Fruit fly (Drosophila melanogaster) whole organism, embryonic: ENCODE measurements around the gene CG8312.

ENCODE experiments used
- CG10267 ChIP-seq: fragments of 200-800 bp; sonication (Bioruptor generic); optimal IDR thresholded peaks from 2 replicates; lab custom pipeline; 2018; ENCODE audit warnings: missing biosample characterization, mild to moderate bottlenecking, missing genetic modification characterization, moderate library complexity
- CG10321 ChIP-seq: fragments of 200-800 bp; sonication (Bioruptor generic); IDR thresholded peaks from 2 replicates; pipeline ENCODE4 v1.3.6; 2022; ENCODE audit warnings: missing biosample characterization, missing genetic modification characterization
- CG10654 ChIP-seq: fragments of 200-800 bp; sonication (Bioruptor generic); optimal IDR thresholded peaks from 2 replicates; lab custom pipeline; 2016; ENCODE audit warnings: missing biosample characterization, missing genetic modification characterization
- CG11085 ChIP-seq: fragments of 200-800 bp; sonication (Bioruptor generic); IDR thresholded peaks from 2 replicates; pipeline ENCODE4 v1.3.6; 2022; ENCODE audit warnings: missing biosample characterization, missing genetic modification characterization
- CG11560 ChIP-seq: fragments of 200-800 bp; sonication (Bioruptor generic); IDR thresholded peaks from 3 replicates; pipeline ENCODE4 v1.3.6; 2022; ENCODE audit warnings: missing biosample characterization, missing genetic modification characterization
- CG13123 ChIP-seq: fragments of 200-800 bp; sonication (Bioruptor generic); optimal IDR thresholded peaks from 2 replicates; lab custom pipeline; 2016; ENCODE audit warnings: missing biosample characterization, missing genetic modification characterization
- CG1647 ChIP-seq: fragments of 200-800 bp; sonication (Bioruptor generic); optimal IDR thresholded peaks from 3 replicates; lab custom pipeline; 2016; ENCODE audit warnings: missing biosample characterization, missing genetic modification characterization
- CG16779 ChIP-seq: fragments of 200-800 bp; sonication (Bioruptor generic); IDR thresholded peaks from 2 replicates; pipeline ENCODE4 v1.3.6; 2022; ENCODE audit warnings: missing biosample characterization, missing genetic modification characterization
- CG18262 ChIP-seq: fragments of 200-800 bp; optimal IDR thresholded peaks from 3 replicates; lab custom pipeline; 2019; ENCODE audit warnings: missing biosample characterization, mild to moderate bottlenecking, missing genetic modification characterization, moderate library complexity
- CG18619 ChIP-seq: fragments of 200-800 bp; sonication (Bioruptor generic); optimal IDR thresholded peaks from 3 replicates; lab custom pipeline; 2017; ENCODE audit warnings: missing biosample characterization, mild to moderate bottlenecking, missing genetic modification characterization
- CG2116 ChIP-seq: fragments of 200-800 bp; sonication (Bioruptor generic); optimal IDR thresholded peaks from 3 replicates; lab custom pipeline; 2018; ENCODE audit warnings: missing biosample characterization, mild to moderate bottlenecking, missing genetic modification characterization
- CG31441 ChIP-seq: fragments of 200-800 bp; sonication (Bioruptor generic); IDR thresholded peaks from 2 replicates; pipeline ENCODE4 v1.3.6; 2022; ENCODE audit warnings: missing biosample characterization, missing genetic modification characterization
- CG33213 ChIP-seq: fragments of 200-800 bp; sonication (Bioruptor generic); optimal IDR thresholded peaks from 3 replicates; lab custom pipeline; 2016; ENCODE audit warnings: missing biosample characterization, missing genetic modification characterization
- CG3995 ChIP-seq: fragments of 200-800 bp; sonication (Bioruptor generic); optimal IDR thresholded peaks from 3 replicates; lab custom pipeline; 2016; ENCODE audit warnings: missing biosample characterization, missing genetic modification characterization
- CG4424 ChIP-seq: fragments of 200-800 bp; sonication (Bioruptor generic); optimal IDR thresholded peaks from 3 replicates; lab custom pipeline; 2016; ENCODE audit warnings: missing biosample characterization, missing genetic modification characterization
- CG8290 ChIP-seq, 3 experiments: fragments of 200-800 bp; sonication (Bioruptor generic); optimal IDR thresholded peaks; 2 replicates each; lab custom pipeline; 2016 to 2019; ENCODE audit warnings: missing biosample characterization in 3 of 3, missing genetic modification characterization in 3 of 3, mild to moderate bottlenecking in 2 of 3, moderate library complexity in 1 of 3
- CG8359 ChIP-seq: fragments of 200-800 bp; sonication (Bioruptor generic); optimal IDR thresholded peaks from 2 replicates; lab custom pipeline; 2017; ENCODE audit warnings: missing biosample characterization, mild to moderate bottlenecking, missing genetic modification characterization, borderline replicate concordance
- CG9609 ChIP-seq: fragments of 200-800 bp; sonication (Bioruptor generic); optimal IDR thresholded peaks from 3 replicates; lab custom pipeline; 2016; ENCODE audit warnings: missing biosample characterization, missing genetic modification characterization
- CTCF ChIP-seq: fragments of 200-800 bp; sonication (Bioruptor generic); optimal IDR thresholded peaks from 2 replicates; lab custom pipeline; 2017; ENCODE audit warnings: missing biosample characterization, mild to moderate bottlenecking, missing genetic modification characterization, moderate library complexity
- CkIIα-i1 ChIP-seq: fragments of 200-800 bp; sonication (Bioruptor generic); IDR thresholded peaks from 2 replicates; pipeline ENCODE4 v1.3.6; 2022; ENCODE audit warnings: missing biosample characterization, missing genetic modification characterization
- CoRest ChIP-seq: fragments of 200-800 bp; sonication (Bioruptor generic); optimal IDR thresholded peaks from 3 replicates; lab custom pipeline; 2018; ENCODE audit warnings: missing biosample characterization, mild to moderate bottlenecking, missing genetic modification characterization, moderate library complexity
- Deaf1 ChIP-seq: fragments of 200-800 bp; optimal IDR thresholded peaks from 3 replicates; lab custom pipeline; 2019; ENCODE audit warnings: missing biosample characterization, mild to moderate bottlenecking, missing genetic modification characterization, moderate library complexity
- Dek ChIP-seq: fragments of 200-800 bp; sonication (Bioruptor generic); optimal IDR thresholded peaks from 3 replicates; lab custom pipeline; 2019; ENCODE audit warnings: missing biosample characterization, mild to moderate bottlenecking, missing genetic modification characterization, moderate library complexity
- Dp ChIP-seq: fragments of 200-800 bp; sonication (Bioruptor generic); optimal IDR thresholded peaks from 2 replicates; lab custom pipeline; 2018; ENCODE audit warnings: missing biosample characterization, mild to moderate bottlenecking, missing genetic modification characterization, moderate library complexity
- GATAe ChIP-seq: fragments of 200-800 bp; sonication (Bioruptor generic); conservative IDR thresholded peaks from 2 replicates; pipeline ENCODE4 v1.3.6; 2022; ENCODE audit warnings: missing biosample characterization, missing genetic modification characterization
- Gsc ChIP-seq: fragments of 200-800 bp; sonication (Bioruptor generic); IDR thresholded peaks from 2 replicates; pipeline ENCODE4 v1.3.6; 2022; ENCODE audit warnings: missing biosample characterization, missing genetic modification characterization
- H2.0 ChIP-seq: fragments of 200-800 bp; sonication (Bioruptor generic); IDR thresholded peaks from 2 replicates; pipeline ENCODE4 v1.3.6; 2022; ENCODE audit warnings: missing biosample characterization, missing genetic modification characterization
- Hand ChIP-seq: fragments of 200-800 bp; sonication (Bioruptor generic); optimal IDR thresholded peaks from 2 replicates; lab custom pipeline; 2017; ENCODE audit warnings: mild to moderate bottlenecking, missing biosample characterization, missing genetic modification reagents, missing genetic modification characterization
- Hr39 ChIP-seq: fragments of >200 bp; optimal IDR thresholded peaks from 2 replicates; lab custom pipeline; 2017
- Lim3 ChIP-seq: fragments of 200-800 bp; sonication (Bioruptor generic); IDR thresholded peaks from 2 replicates; pipeline ENCODE4 v1.3.6; 2022; ENCODE audit warnings: missing biosample characterization, missing genetic modification characterization
- Meics ChIP-seq: fragments of 200-800 bp; sonication (Bioruptor generic); optimal IDR thresholded peaks from 2 replicates; lab custom pipeline; 2017; ENCODE audit warnings: missing biosample characterization, mild to moderate bottlenecking, missing genetic modification characterization
- Myb ChIP-seq: fragments of 200-800 bp; sonication (Bioruptor generic); optimal IDR thresholded peaks from 2 replicates; lab custom pipeline; 2016; ENCODE audit warnings: missing biosample characterization, missing genetic modification characterization
- NC2β ChIP-seq: fragments of 200-800 bp; sonication (Bioruptor generic); optimal IDR thresholded peaks from 2 replicates; lab custom pipeline; 2016; ENCODE audit warnings: missing biosample characterization, missing genetic modification characterization
- Oli ChIP-seq: fragments of 200-800 bp; sonication (Bioruptor generic); optimal IDR thresholded peaks from 2 replicates; lab custom pipeline; 2018; ENCODE audit warnings: missing biosample characterization, mild to moderate bottlenecking, missing genetic modification characterization, moderate library complexity
- Ptx1 ChIP-seq: fragments of 200-800 bp; sonication (Bioruptor generic); IDR thresholded peaks from 2 replicates; pipeline ENCODE4 v1.3.6; 2022; ENCODE audit warnings: missing biosample characterization, missing genetic modification characterization
- Stat92E ChIP-seq, 3 experiments: fragments of >200 bp in 2 of 3; fragments of 200-800 bp in 1 of 3; sonication (Bioruptor generic) in 1 of 3; optimal IDR thresholded peaks; 2 replicates each; lab custom pipeline; 2017 to 2019; ENCODE audit warnings: missing biosample characterization in 3 of 3, missing genetic modification characterization in 3 of 3, mild to moderate bottlenecking in 1 of 3, moderate library complexity in 1 of 3
- Tbp ChIP-seq: fragments of >200 bp; optimal IDR thresholded peaks from 2 replicates; lab custom pipeline; 2018; ENCODE audit warnings: missing biosample characterization, missing genetic modification characterization
- amos ChIP-seq: fragments of 200-800 bp; sonication (Bioruptor generic); IDR thresholded peaks from 2 replicates; pipeline ENCODE4 v1.3.6; 2022; ENCODE audit warnings: missing biosample characterization, missing genetic modification characterization; ENCODE audit not compliant: partially characterized antibody
- bab2 ChIP-seq: fragments of 200-800 bp; sonication (Bioruptor generic); optimal IDR thresholded peaks from 2 replicates; lab custom pipeline; 2016; ENCODE audit warnings: missing biosample characterization, missing genetic modification characterization
- chm ChIP-seq: fragments of 200-800 bp; sonication (Bioruptor generic); IDR thresholded peaks from 2 replicates; pipeline ENCODE4 v1.3.6; 2022; ENCODE audit warnings: missing biosample characterization, missing genetic modification characterization
- chn ChIP-seq: fragments of 200-800 bp; sonication (Bioruptor generic); optimal IDR thresholded peaks from 2 replicates; lab custom pipeline; 2016; ENCODE audit warnings: missing biosample characterization, missing genetic modification characterization
- cwo ChIP-seq: fragments of 200-800 bp; sonication (Bioruptor generic); optimal IDR thresholded peaks from 3 replicates; lab custom pipeline; 2017; ENCODE audit warnings: missing biosample characterization, missing genetic modification characterization, mild to moderate bottlenecking, moderate library complexity, missing genetic modification reagents
- ems ChIP-seq: fragments of 200-800 bp; sonication (Bioruptor generic); optimal IDR thresholded peaks from 3 replicates; lab custom pipeline; 2016; ENCODE audit warnings: missing biosample characterization, missing genetic modification characterization
- fd102C ChIP-seq: fragments of 200-800 bp; sonication (Bioruptor generic); optimal IDR thresholded peaks from 2 replicates; lab custom pipeline; 2018; ENCODE audit warnings: missing biosample characterization, mild to moderate bottlenecking, missing genetic modification characterization, moderate library complexity
- gsb ChIP-seq: fragments of 200-800 bp; sonication (Bioruptor generic); IDR thresholded peaks from 2 replicates; pipeline ENCODE4 v1.3.6; 2022; ENCODE audit warnings: missing biosample characterization, missing genetic modification characterization
- ind ChIP-seq: fragments of 200-800 bp; sonication (Bioruptor generic); optimal IDR thresholded peaks from 3 replicates; lab custom pipeline; 2016; ENCODE audit warnings: missing biosample characterization, missing genetic modification characterization
- nmo ChIP-seq: fragments of 200-800 bp; sonication (Bioruptor generic); optimal IDR thresholded peaks from 2 replicates; lab custom pipeline; 2018; ENCODE audit warnings: missing biosample characterization, mild to moderate bottlenecking, missing genetic modification characterization, moderate library complexity
- onecut ChIP-seq: fragments of 200-800 bp; sonication (Bioruptor generic); IDR thresholded peaks from 2 replicates; pipeline ENCODE4 v1.3.6; 2022; ENCODE audit warnings: missing biosample characterization, missing genetic modification characterization
- p53 ChIP-seq: fragments of 200-800 bp; sonication (Bioruptor generic); optimal IDR thresholded peaks from 2 replicates; lab custom pipeline; 2016; ENCODE audit warnings: missing biosample characterization, missing genetic modification characterization
- rib ChIP-seq: fragments of 200-800 bp; sonication (Bioruptor generic); IDR thresholded peaks from 2 replicates; pipeline ENCODE4 v1.3.6; 2022; ENCODE audit warnings: missing biosample characterization, missing genetic modification characterization
- scrt ChIP-seq: fragments of 200-800 bp; sonication (Bioruptor generic); optimal IDR thresholded peaks from 2 replicates; lab custom pipeline; 2018; ENCODE audit warnings: missing biosample characterization, mild to moderate bottlenecking, missing genetic modification characterization, moderate library complexity
- wor ChIP-seq: fragments of 200-800 bp; sonication (Bioruptor generic); IDR thresholded peaks from 2 replicates; pipeline ENCODE4 v1.3.6; 2022; ENCODE audit warnings: missing biosample characterization, missing genetic modification characterization

The CG8312 gene

DNA sequence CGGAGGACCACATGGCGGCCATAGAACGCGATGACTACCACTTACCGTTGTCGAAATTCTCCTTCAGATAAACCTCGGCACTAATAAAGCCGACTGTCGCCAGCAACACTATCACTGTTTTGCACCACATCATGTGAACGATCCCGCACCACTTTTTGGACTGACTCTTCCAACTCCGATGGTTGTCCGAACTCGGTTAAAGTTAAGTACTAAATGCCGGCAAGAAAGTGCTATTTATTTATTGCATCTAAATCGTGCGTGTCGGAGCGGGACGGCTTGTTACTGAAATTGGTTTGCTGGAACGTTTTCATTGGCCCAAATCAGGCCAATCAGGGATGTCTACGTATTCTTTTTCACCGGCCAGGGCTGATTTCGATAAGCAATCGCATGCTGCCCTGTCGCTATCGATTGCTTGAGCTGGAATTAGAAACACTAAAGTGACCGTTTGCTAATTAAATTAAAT is 39.6 kb downstream of the CG8312 start, which contains the start of gene Calr (continued):
- TF ChIP-seq CG8290 (GFP tag; optimal IDR thresholded peaks at IDR 0.05; lab: Kevin White, UChicago) (peak; percentile 13), CG8290 (tag; optimal IDR thresholded peaks at IDR 0.05; lab: Kevin White, UChicago) (peak in 1 of 2 experiments; percentile 81), CG11085 (GFP tag; lab: Robert Waterston, UW) (no peak), Dp (peak; percentile 51), Myb (GFP tag; lab: Kevin White, UChicago) (peak; percentile 82), fd102C (GFP tag; lab: Kevin White, UChicago) (no peak), CG33213 (GFP tag; lab: Kevin White, UChicago) (peak; percentile 50), Meics (GFP tag; lab: Kevin White, UChicago) (peak; percentile 31), Gsc (GFP tag; lab: Robert Waterston, UW) (no peak), NC2β (GFP tag; lab: Kevin White, UChicago) (peak; percentile 52), Ptx1 (GFP tag; lab: Robert Waterston, UW) (no peak), gsb (GFP tag; lab: Robert Waterston, UW) (no peak), CkIIα-i1 (GFP tag; lab: Robert Waterston, UW) (no peak), cwo (GFP tag; lab: Kevin White, UChicago) (no peak), ems (GFP tag; lab: Kevin White, UChicago) (peak; percentile 0), H2.0 (GFP tag; lab: Robert Waterston, UW) (no peak), Hand (GFP tag; lab: Kevin White, UChicago) (no peak), wor (no peak), CG11560 (tag; lab: Robert Waterston, UW) (no peak), chn (peak; percentile 33), CTCF (GFP tag; lab: Kevin White, UChicago) (peak; percentile 41), CoRest (tag; lab: Kevin White, UChicago) (peak; percentile 67), p53 (no peak), Stat92E (GFP tag; optimal IDR thresholded peaks at IDR 0.05; lab: Kevin White, UChicago) (peak in 1 of 3 experiments; percentile 61), CG9609 (GFP tag; lab: Kevin White, UChicago) (peak; percentile 18), rib (GFP tag; lab: Robert Waterston, UW) (no peak), CG10321 (GFP tag; lab: Robert Waterston, UW) (no peak), ind (peak; percentile 7), nmo (GFP tag; lab: Kevin White, UChicago) (peak; percentile 47), CG1647 (GFP tag; lab: Kevin White, UChicago) (peak; percentile 45), onecut (GFP tag; lab: Robert Waterston, UW) (peak; percentile 60), CG2116 (GFP tag; lab: Kevin White, UChicago) (peak; percentile 100), Hr39 (no peak), CG10267 (tag; lab: Kevin White, UChicago) (peak; percentile 91), CG18262 (no peak), CG4424 (GFP tag; lab: Kevin White, UChicago) (peak; percentile 4), Lim3 (no peak), CG16779 (no peak), Tbp (GFP tag; lab: Kevin White, UChicago) (no peak), GATAe (GFP tag; lab: Robert Waterston, UW) (no peak), scrt (peak; percentile 49), CG18619 (peak; percentile 32), amos (GFP tag; lab: Robert Waterston, UW) (no peak), chm (GFP tag; lab: Robert Waterston, UW) (no peak), CG13123 (GFP tag; lab: Kevin White, UChicago) (no peak), CG10654 (no peak), CG31441 (no peak), Oli (tag; lab: Kevin White, UChicago) (no peak), CG8359 (no peak), Dek (no peak), Deaf1 (peak; percentile 83), bab2 (GFP tag; lab: Kevin White, UChicago) (no peak), CG3995 (GFP tag; lab: Kevin White, UChicago) (peak; percentile 32)
